Fruit fly (Drosophila melanogaster): Measurements from ENCODE around the gene CG3557.

The CG3557 gene

dm6 chr2L:2433494-2434054 is 48.0 kb upstream of the CG3557 start (continued):
- TF ChIP-seq seq (GFP tag; IDR thresholded peaks at IDR 0.05) (peak; percentile 87), hb (GFP tag; IDR thresholded peaks at IDR 0.05; ENCODE audit: partially characterized antibody) (no peak), peb (GFP tag; IDR thresholded peaks at IDR 0.05) (peak; percentile 79), CG13775 (GFP tag; optimal IDR thresholded peaks at IDR 0.05) (peak; percentile 41), zf30C (GFP tag; optimal IDR thresholded peaks at IDR 0.05) (no peak), amos (GFP tag; IDR thresholded peaks at IDR 0.05; ENCODE audit: partially characterized antibody) (no peak), CG8765 (GFP tag; IDR thresholded peaks at IDR 0.05) (no peak), CG12744 (GFP tag; optimal IDR thresholded peaks at IDR 0.05) (peak; percentile 38), H2.0 (GFP tag; IDR thresholded peaks at IDR 0.05) (peak; percentile 87), CG2202 (tag; optimal IDR thresholded peaks at IDR 0.05) (peak; percentile 58), Aef1 (GFP tag; IDR thresholded peaks at IDR 0.05) (peak; percentile 93), CG14965 (GFP tag; optimal IDR thresholded peaks at IDR 0.05; ENCODE audit: borderline replicate concordance) (peak; percentile 36), esg (GFP tag; conservative IDR thresholded peaks at IDR 0.05) (peak; percentile 87), CG16815 (GFP tag; optimal IDR thresholded peaks at IDR 0.05) (peak; percentile 8), Sry-δ (GFP tag; optimal IDR thresholded peaks at IDR 0.05) (peak; percentile 42), CG34422 (GFP tag; IDR thresholded peaks at IDR 0.05) (peak; percentile 76), CG10366 (GFP tag; IDR thresholded peaks at IDR 0.05) (peak; percentile 89), Bteb2 (GFP tag; optimal IDR thresholded peaks at IDR 0.05) (peak; percentile 59), Sox102F (GFP tag; optimal IDR thresholded peaks at IDR 0.05) (peak; percentile 95), CG17568 (GFP tag; optimal IDR thresholded peaks at IDR 0.05) (peak; percentile 71), MBD-R2 (GFP tag; IDR thresholded peaks at IDR 0.05) (peak; percentile 47; the same call in 1 of the 2 replicates), CG18011 (GFP tag; optimal IDR thresholded peaks at IDR 0.05) (peak; percentile 26), CG6813 (GFP tag; optimal IDR thresholded peaks at IDR 0.05) (peak; percentile 49), slou (GFP tag; optimal IDR thresholded peaks at IDR 0.05) (peak; percentile 45), CG15269 (tag; optimal IDR thresholded peaks at IDR 0.05) (peak; percentile 90), CG12769 (tag; optimal IDR thresholded peaks at IDR 0.05) (peak; percentile 80), oc (tag; optimal IDR thresholded peaks at IDR 0.05) (peak; percentile 83), vvl (GFP tag; IDR thresholded peaks at IDR 0.05) (peak; percentile 92), Deaf1 (tag; optimal IDR thresholded peaks at IDR 0.05) (peak; percentile 63), chn (GFP tag; optimal IDR thresholded peaks at IDR 0.05) (peak; percentile 75), stc (GFP tag; IDR thresholded peaks at IDR 0.05) (peak; percentile 82), CG7745 (tag; optimal IDR thresholded peaks at IDR 0.05) (no peak), CG9797 (GFP tag; optimal IDR thresholded peaks at IDR 0.05) (no peak), gce (GFP tag; IDR thresholded peaks at IDR 0.05) (peak; percentile 73; the same call in 2 of the 3 replicates), HLH4C (GFP tag; IDR thresholded peaks at IDR 0.05; ENCODE audit: partially characterized antibody) (no peak), CG17612 (GFP tag; IDR thresholded peaks at IDR 0.05) (no peak), Fer3 (tag; optimal IDR thresholded peaks at IDR 0.05) (peak; percentile 59), sima (GFP tag; optimal IDR thresholded peaks at IDR 0.05) (peak; percentile 45), Doc3 (GFP tag; IDR thresholded peaks at IDR 0.05; ENCODE audit: partially characterized antibody) (no peak), Gsc (GFP tag; IDR thresholded peaks at IDR 0.05) (peak; percentile 54; the same call in 1 of the 2 replicates), crc (GFP tag; optimal IDR thresholded peaks at IDR 0.05) (peak; percentile 72), CG34224 (GFP tag; IDR thresholded peaks at IDR 0.05; ENCODE audit: partially characterized antibody) (no peak), CG12219 (GFP tag; optimal IDR thresholded peaks at IDR 0.05) (peak; percentile 86), CG33213 (GFP tag; optimal IDR thresholded peaks at IDR 0.05) (peak; percentile 79), zen2 (GFP tag; IDR thresholded peaks at IDR 0.05; ENCODE audit: partially characterized antibody) (no peak), aop (GFP tag; IDR thresholded peaks at IDR 0.05) (peak; percentile 72), Vsx1 (GFP tag; optimal IDR thresholded peaks at IDR 0.05) (peak; percentile 41), bbx (GFP tag; IDR thresholded peaks at IDR 0.05; ENCODE audit: partially characterized antibody) (no peak), CG1024 (GFP tag; IDR thresholded peaks at IDR 0.05) (peak; percentile 76)

Data from whole organism, embryonic.